Fruit fly (Drosophila melanogaster) whole organism, wandering third instar larva: ENCODE measurements around the gene Prp3.

Source experiments
- Abd-B ChIP-seq: fragments of >200 bp; optimal IDR thresholded peaks from 2 replicates; lab custom pipeline; 2017; ENCODE audit warnings: missing biosample characterization, missing genetic modification characterization
- CG32264 ChIP-seq: fragments of 200-800 bp; sonication (Bioruptor generic); optimal IDR thresholded peaks from 2 replicates; lab custom pipeline; 2016; ENCODE audit warnings: missing biosample characterization, missing genetic modification characterization
- CG9705 ChIP-seq: fragments of 200-800 bp; sonication (Bioruptor generic); optimal IDR thresholded peaks from 2 replicates; lab custom pipeline; 2018; ENCODE audit warnings: missing biosample characterization, mild to moderate bottlenecking, missing genetic modification characterization
- CrebA ChIP-seq: fragments of 200-800 bp; sonication (Bioruptor generic); optimal IDR thresholded peaks from 2 replicates; lab custom pipeline; 2016; ENCODE audit warnings: missing biosample characterization, mild to moderate bottlenecking, missing genetic modification characterization, borderline replicate concordance
- Dfd ChIP-seq: fragments of >200 bp; optimal IDR thresholded peaks from 2 replicates; lab custom pipeline; 2017; ENCODE audit warnings: missing biosample characterization, missing genetic modification characterization
- Dif ChIP-seq: fragments of 200-275, 200-300 bp; sonication (Bioruptor generic); optimal IDR thresholded peaks from 2 replicates; lab custom pipeline; 2018; ENCODE audit warnings: missing biosample characterization, missing genetic modification characterization; ENCODE audit not compliant: partially characterized antibody
- GATAd ChIP-seq: sonication (Bioruptor generic); optimal IDR thresholded peaks from 2 replicates; lab custom pipeline; 2016; ENCODE audit warnings: missing biosample characterization, missing genetic modification characterization
- HLH106 ChIP-seq: fragments of 200-800 bp; optimal IDR thresholded peaks from 3 replicates; lab custom pipeline; 2019; ENCODE audit warnings: missing biosample characterization, mild to moderate bottlenecking, missing genetic modification characterization, moderate library complexity
- Hnf4 ChIP-seq: fragments of 200-800 bp; sonication (Bioruptor generic); optimal IDR thresholded peaks from 2 replicates; lab custom pipeline; 2016; ENCODE audit warnings: missing biosample characterization, mild to moderate bottlenecking, missing genetic modification characterization
- Hr78 ChIP-seq: fragments of >200 bp; optimal IDR thresholded peaks from 2 replicates; lab custom pipeline; 2017; ENCODE audit warnings: missing biosample characterization, missing genetic modification characterization
- Hr83 ChIP-seq: fragments of 200-300 bp; sonication (Bioruptor generic); optimal IDR thresholded peaks from 2 replicates; lab custom pipeline; 2016; ENCODE audit warnings: missing biosample characterization, mild to moderate bottlenecking, missing genetic modification characterization, moderate library complexity; ENCODE audit not compliant: poor library complexity, severe bottlenecking
- Jra ChIP-seq: sonication (Bioruptor generic); optimal IDR thresholded peaks from 2 replicates; lab custom pipeline; 2016; ENCODE audit warnings: missing biosample characterization, missing genetic modification characterization
- Mio ChIP-seq: sonication (Bioruptor generic); optimal IDR thresholded peaks from 2 replicates; lab custom pipeline; 2016; ENCODE audit warnings: missing biosample characterization, missing genetic modification characterization
- Myc ChIP-seq: fragments of >200 bp; optimal IDR thresholded peaks from 2 replicates; lab custom pipeline; 2017
- N ChIP-seq: fragments of >200 bp; optimal IDR thresholded peaks from 2 replicates; lab custom pipeline; 2018; ENCODE audit warnings: missing biosample characterization, missing external identifiers, missing genetic modification characterization
- OdsH ChIP-seq: fragments of 200-800 bp; sonication (Bioruptor generic); optimal IDR thresholded peaks from 2 replicates; lab custom pipeline; 2016; ENCODE audit warnings: missing biosample characterization, mild to moderate bottlenecking, missing genetic modification characterization
- Rel ChIP-seq, 2 experiments: fragments of 200-800 bp; sonication (Bioruptor generic) in 1 of 2; optimal IDR thresholded peaks; 2 replicates in 1 of 2; 3 replicates in 1 of 2; lab custom pipeline; 2016 to 2019; ENCODE audit warnings: mild to moderate bottlenecking in 2 of 2, missing biosample characterization in 2 of 2, missing genetic modification characterization in 2 of 2, moderate library complexity in 1 of 2
- Sp1 ChIP-seq: fragments of 200-800 bp; sonication (Bioruptor generic); optimal IDR thresholded peaks from 3 replicates; lab custom pipeline; 2019; ENCODE audit warnings: missing biosample characterization, mild to moderate bottlenecking, missing genetic modification characterization, moderate library complexity
- Vsx2 ChIP-seq: fragments of 200-300, 225-300 bp; sonication (Bioruptor generic); optimal IDR thresholded peaks from 2 replicates; lab custom pipeline; 2018; ENCODE audit warnings: missing biosample characterization, missing genetic modification characterization; ENCODE audit not compliant: partially characterized antibody
- br ChIP-seq: fragments of 200-800 bp; sonication (Bioruptor generic); optimal IDR thresholded peaks from 2 replicates; lab custom pipeline; 2016; ENCODE audit warnings: missing biosample characterization, missing genetic modification characterization
- brk ChIP-seq: fragments of 200-800 bp; sonication (Bioruptor generic); optimal IDR thresholded peaks from 2 replicates; lab custom pipeline; 2016; ENCODE audit warnings: missing biosample characterization, mild to moderate bottlenecking, missing genetic modification characterization
- dl ChIP-seq, 2 experiments: fragments of 175-275, 200-275 bp in 1 of 2; fragments of 200-275 bp in 1 of 2; sonication (Bioruptor generic); optimal IDR thresholded peaks; lab custom pipeline; 2018; ENCODE audit warnings: mild to moderate bottlenecking in 2 of 2, missing biosample characterization in 2 of 2, missing genetic modification characterization in 2 of 2, moderate library complexity in 2 of 2; ENCODE audit not compliant: partially characterized antibody in 2 of 2, insufficient read depth in 1 of 2
- dmrt93B ChIP-seq: fragments of 200-800 bp; sonication (Bioruptor generic); optimal IDR thresholded peaks from 2 replicates; lab custom pipeline; 2018; ENCODE audit warnings: missing biosample characterization, mild to moderate bottlenecking, missing genetic modification characterization
- dsf ChIP-seq: sonication (Bioruptor generic); optimal IDR thresholded peaks from 2 replicates; lab custom pipeline; 2016; ENCODE audit warnings: missing biosample characterization, missing genetic modification characterization, borderline replicate concordance
- ey ChIP-seq: fragments of 200-800 bp; sonication (Bioruptor generic); optimal IDR thresholded peaks from 2 replicates; lab custom pipeline; 2016; ENCODE audit warnings: missing biosample characterization, missing genetic modification characterization
- foxo ChIP-seq, 2 experiments: fragments of 200-800 bp; sonication (Bioruptor generic); optimal IDR thresholded peaks; 2 replicates in 1 of 2; 3 replicates in 1 of 2; lab custom pipeline; 2016 to 2017; ENCODE audit warnings: missing biosample characterization in 2 of 2, missing genetic modification characterization in 2 of 2
- fru ChIP-seq: fragments of 200-800 bp; sonication (Bioruptor generic); optimal IDR thresholded peaks from 3 replicates; lab custom pipeline; 2016; ENCODE audit warnings: missing biosample characterization, mild to moderate bottlenecking, missing genetic modification characterization
- h ChIP-seq: fragments of 200-800 bp; sonication (Bioruptor generic); optimal IDR thresholded peaks from 3 replicates; lab custom pipeline; 2016; ENCODE audit warnings: missing biosample characterization, mild to moderate bottlenecking, missing genetic modification characterization
- jim ChIP-seq: fragments of 175-275, 200-325 bp; sonication (Bioruptor generic); optimal IDR thresholded peaks from 2 replicates; lab custom pipeline; 2016; ENCODE audit warnings: missing biosample characterization, mild to moderate bottlenecking, missing genetic modification characterization
- lola ChIP-seq: fragments of >200 bp; optimal IDR thresholded peaks from 2 replicates; lab custom pipeline; 2017; ENCODE audit warnings: missing biosample characterization, missing genetic modification characterization
- pan ChIP-seq: fragments of >200 bp; optimal IDR thresholded peaks from 2 replicates; lab custom pipeline; 2017
- psq ChIP-seq: fragments of 200-800 bp; sonication (Bioruptor generic); optimal IDR thresholded peaks from 3 replicates; lab custom pipeline; 2017; ENCODE audit warnings: missing biosample characterization, mild to moderate bottlenecking, missing genetic modification characterization, moderate library complexity
- rgr ChIP-seq: fragments of 200-800 bp; sonication (Bioruptor generic); optimal IDR thresholded peaks from 3 replicates; lab custom pipeline; 2016; ENCODE audit warnings: missing biosample characterization, mild to moderate bottlenecking, missing genetic modification characterization
- sage ChIP-seq: fragments of 200-800 bp; sonication (Bioruptor generic); optimal IDR thresholded peaks from 2 replicates; lab custom pipeline; 2016; ENCODE audit warnings: missing biosample characterization, mild to moderate bottlenecking, missing genetic modification characterization
- sv ChIP-seq: fragments of 200-800 bp; sonication (Bioruptor generic); optimal IDR thresholded peaks from 3 replicates; lab custom pipeline; 2016; ENCODE audit warnings: missing biosample characterization, missing genetic modification characterization
- tai ChIP-seq: sonication (Bioruptor generic); optimal IDR thresholded peaks from 2 replicates; lab custom pipeline; 2016; ENCODE audit warnings: missing biosample characterization, missing genetic modification characterization
- usp ChIP-seq: fragments of >200 bp; optimal IDR thresholded peaks from 2 replicates; lab custom pipeline; 2017; ENCODE audit warnings: missing biosample characterization, missing genetic modification characterization
- woc ChIP-seq: sonication (Bioruptor generic); optimal IDR thresholded peaks from 2 replicates; lab custom pipeline; 2016; ENCODE audit warnings: missing biosample characterization, mild to moderate bottlenecking, missing genetic modification characterization

Gene Prp3

dm6 chr3L:19922833-19923745 lies 13.0 kb downstream of the Prp3 start, which contains the start of gene Pfdn6:
Pfdn6 (plus strand) TSS chr3L:19923671.
- TF ChIP-seq Abd-B (GFP tag; lab: Kevin White, UChicago) (no peak), pan (lab: Kevin White, UChicago) (no peak), h (GFP tag; lab: Kevin White, UChicago) (peak; percentile 75), Rel (GFP tag; optimal IDR thresholded peaks at IDR 0.05; lab: Kevin White, UChicago) (no peak), Rel (tag; optimal IDR thresholded peaks at IDR 0.05; lab: Kevin White, UChicago) (peak; percentile 29), Hnf4 (GFP tag; lab: Kevin White, UChicago) (no peak), foxo (GFP tag; optimal IDR thresholded peaks at IDR 0.05; lab: Kevin White, UChicago) (peak in 1 of 2 experiments; percentile 73), Vsx2 (peak; percentile 100), fru (GFP tag; lab: Kevin White, UChicago) (no peak), CG9705 (GFP tag; lab: Kevin White, UChicago) (peak; percentile 65), Sp1 (GFP tag; lab: Kevin White, UChicago) (peak; percentile 59), ey (GFP tag; lab: Kevin White, UChicago) (peak; percentile 52), dsf (GFP tag; lab: Kevin White, UChicago) (peak; percentile 54), usp (GFP tag; lab: Kevin White, UChicago) (no peak), Mio (no peak), dmrt93B (no peak), HLH106 (tag; lab: Kevin White, UChicago) (peak; percentile 70), psq (peak; percentile 58), Hr83 (no peak), Dif (peak; percentile 99), Myc (lab: Kevin White, UChicago) (peak; percentile 62), Jra (GFP tag; lab: Kevin White, UChicago) (peak; percentile 47), dl (GFP tag; optimal IDR thresholded peaks at IDR 0.05; lab: Kevin White, UChicago; ENCODE audit: insufficient read depth in 1 of 2, partially characterized antibody in 2 of 2) (peak; percentile 86 to 96), rgr (GFP tag; lab: Kevin White, UChicago) (peak; percentile 76), br (GFP tag; lab: Kevin White, UChicago) (no peak), CrebA (GFP tag; lab: Kevin White, UChicago) (no peak), lola (no peak), CG32264 (GFP tag; lab: Kevin White, UChicago) (peak; percentile 25), Hr78 (GFP tag; lab: Kevin White, UChicago) (no peak), GATAd (no peak), OdsH (peak; percentile 19), jim (GFP tag; lab: Kevin White, UChicago) (no peak), brk (GFP tag; lab: Kevin White, UChicago) (no peak), sage (no peak), N (no peak), woc (GFP tag; lab: Kevin White, UChicago) (no peak), tai (GFP tag; lab: Kevin White, UChicago) (no peak), Dfd (GFP tag; lab: Kevin White, UChicago) (no peak), sv (GFP tag; lab: Kevin White, UChicago) (peak; percentile 73)

dm6 chr3L:19924771-19925304 lies 14.7 kb downstream of the Prp3 start, which contains the start of gene Grasp65:
Grasp65 (plus strand) TSS chr3L:19924943.
- TF ChIP-seq Sp1 (GFP tag; lab: Kevin White, UChicago) = peak; percentile 53
- TF ChIP-seq Jra (GFP tag; lab: Kevin White, UChicago) = no peak
- no peak for TF ChIP-seq Rel (GFP tag; optimal IDR thresholded peaks at IDR 0.05; lab: Kevin White, UChicago)
- peak; percentile 84 for TF ChIP-seq Rel (tag; optimal IDR thresholded peaks at IDR 0.05; lab: Kevin White, UChicago)
